Fruit fly (Drosophila melanogaster): ENCODE results near the gene Atac2.
A peak's percentile ranks its signal among the peaks of the same experiment; 100 is the strongest.

Atac2 gene

dm6 chr2L:18571724-18572427 is 40.2 kb downstream of the Atac2 start:
- TF ChIP-seq CG32264 (GFP tag; optimal IDR thresholded peaks at IDR 0.05) (no peak), br (GFP tag; optimal IDR thresholded peaks at IDR 0.05) (no peak), tai (GFP tag; optimal IDR thresholded peaks at IDR 0.05) (no peak), Hr83 (GFP tag; optimal IDR thresholded peaks at IDR 0.05; ENCODE audit: poor library complexity, severe bottlenecking) (peak; percentile 79), CrebA (GFP tag; optimal IDR thresholded peaks at IDR 0.05; ENCODE audit: borderline replicate concordance) (no peak), GATAd (GFP tag; optimal IDR thresholded peaks at IDR 0.05) (no peak), Hnf4 (GFP tag; optimal IDR thresholded peaks at IDR 0.05) (peak; percentile 72), brk (GFP tag; optimal IDR thresholded peaks at IDR 0.05) (no peak), OdsH (GFP tag; optimal IDR thresholded peaks at IDR 0.05) (peak; percentile 36), pan (optimal IDR thresholded peaks at IDR 0.05) (no peak), sage (GFP tag; optimal IDR thresholded peaks at IDR 0.05) (no peak), psq (GFP tag; optimal IDR thresholded peaks at IDR 0.05) (peak; percentile 92), jim (GFP tag; optimal IDR thresholded peaks at IDR 0.05) (peak; percentile 49), CG9705 (GFP tag; optimal IDR thresholded peaks at IDR 0.05) (no peak), Rel (GFP tag; optimal IDR thresholded peaks at IDR 0.05) (no peak), Rel (tag; optimal IDR thresholded peaks at IDR 0.05) (peak; percentile 42), Abd-B (GFP tag; optimal IDR thresholded peaks at IDR 0.05) (no peak), Sp1 (GFP tag; optimal IDR thresholded peaks at IDR 0.05) (peak; percentile 6), usp (GFP tag; optimal IDR thresholded peaks at IDR 0.05) (no peak), fru (GFP tag; optimal IDR thresholded peaks at IDR 0.05) (no peak), ey (GFP tag; optimal IDR thresholded peaks at IDR 0.05) (no peak), Jra (GFP tag; optimal IDR thresholded peaks at IDR 0.05) (no peak), lola (GFP tag; optimal IDR thresholded peaks at IDR 0.05) (no peak), dmrt93B (GFP tag; optimal IDR thresholded peaks at IDR 0.05) (no peak), h (GFP tag; optimal IDR thresholded peaks at IDR 0.05) (peak; percentile 29), rgr (GFP tag; optimal IDR thresholded peaks at IDR 0.05) (peak; percentile 38), N (GFP tag; optimal IDR thresholded peaks at IDR 0.05) (no peak), Dif (GFP tag; optimal IDR thresholded peaks at IDR 0.05; ENCODE audit: partially characterized antibody) (peak; percentile 83), sv (GFP tag; optimal IDR thresholded peaks at IDR 0.05) (no peak), Dfd (GFP tag; optimal IDR thresholded peaks at IDR 0.05) (no peak), foxo (GFP tag; optimal IDR thresholded peaks at IDR 0.05) (no peak), dsf (GFP tag; optimal IDR thresholded peaks at IDR 0.05; ENCODE audit: borderline replicate concordance) (no peak), HLH106 (tag; optimal IDR thresholded peaks at IDR 0.05) (no peak), woc (GFP tag; optimal IDR thresholded peaks at IDR 0.05) (no peak), Myc (optimal IDR thresholded peaks at IDR 0.05) (no peak), dl (GFP tag; optimal IDR thresholded peaks at IDR 0.05; ENCODE audit: insufficient read depth in 1 of 2, partially characterized antibody in 2 of 2) (peak in 1 of 2 experiments; percentile 47), Vsx2 (GFP tag; optimal IDR thresholded peaks at IDR 0.05; ENCODE audit: partially characterized antibody) (no peak), Hr78 (GFP tag; optimal IDR thresholded peaks at IDR 0.05) (no peak), Mio (GFP tag; optimal IDR thresholded peaks at IDR 0.05) (no peak)

- TF ChIP-seq h (GFP tag; optimal IDR thresholded peaks at IDR 0.05) = peak; percentile 55
- no peak for TF ChIP-seq woc (GFP tag; optimal IDR thresholded peaks at IDR 0.05)
Observed at dm6 chr2L:18568715-18569114, 43.3 kb downstream of the Atac2 start.

dm6 chr2L:18567563-18567962 is 44.5 kb downstream of the Atac2 start:
- TF ChIP-seq woc (GFP tag; optimal IDR thresholded peaks at IDR 0.05) (no peak), CG9705 (GFP tag; optimal IDR thresholded peaks at IDR 0.05) (no peak), ey (GFP tag; optimal IDR thresholded peaks at IDR 0.05) (peak; percentile 8), dmrt93B (GFP tag; optimal IDR thresholded peaks at IDR 0.05) (peak; percentile 7), Dfd (GFP tag; optimal IDR thresholded peaks at IDR 0.05) (no peak), Sp1 (GFP tag; optimal IDR thresholded peaks at IDR 0.05) (peak; percentile 29), Mio (GFP tag; optimal IDR thresholded peaks at IDR 0.05) (no peak), pan (optimal IDR thresholded peaks at IDR 0.05) (no peak), HLH106 (tag; optimal IDR thresholded peaks at IDR 0.05) (no peak), N (GFP tag; optimal IDR thresholded peaks at IDR 0.05) (no peak), foxo (GFP tag; optimal IDR thresholded peaks at IDR 0.05) (peak in 1 of 2 experiments; percentile 64), usp (GFP tag; optimal IDR thresholded peaks at IDR 0.05) (no peak), dsf (GFP tag; optimal IDR thresholded peaks at IDR 0.05; ENCODE audit: borderline replicate concordance) (no peak), Abd-B (GFP tag; optimal IDR thresholded peaks at IDR 0.05) (no peak), Dif (GFP tag; optimal IDR thresholded peaks at IDR 0.05; ENCODE audit: partially characterized antibody) (no peak), Rel (GFP tag; optimal IDR thresholded peaks at IDR 0.05) (no peak), Rel (tag; optimal IDR thresholded peaks at IDR 0.05) (no peak), psq (GFP tag; optimal IDR thresholded peaks at IDR 0.05) (no peak), fru (GFP tag; optimal IDR thresholded peaks at IDR 0.05) (peak; percentile 50), dl (GFP tag; optimal IDR thresholded peaks at IDR 0.05; ENCODE audit: insufficient read depth in 1 of 2, partially characterized antibody in 2 of 2) (no peak), rgr (GFP tag; optimal IDR thresholded peaks at IDR 0.05) (peak; percentile 70), OdsH (GFP tag; optimal IDR thresholded peaks at IDR 0.05) (peak; percentile 66), GATAd (GFP tag; optimal IDR thresholded peaks at IDR 0.05) (no peak), Vsx2 (GFP tag; optimal IDR thresholded peaks at IDR 0.05; ENCODE audit: partially characterized antibody) (no peak), Hnf4 (GFP tag; optimal IDR thresholded peaks at IDR 0.05) (peak; percentile 46), CG32264 (GFP tag; optimal IDR thresholded peaks at IDR 0.05) (peak; percentile 12), br (GFP tag; optimal IDR thresholded peaks at IDR 0.05) (peak; percentile 47), sage (GFP tag; optimal IDR thresholded peaks at IDR 0.05) (no peak), Myc (optimal IDR thresholded peaks at IDR 0.05) (no peak), CrebA (GFP tag; optimal IDR thresholded peaks at IDR 0.05; ENCODE audit: borderline replicate concordance) (no peak), jim (GFP tag; optimal IDR thresholded peaks at IDR 0.05) (no peak), Hr78 (GFP tag; optimal IDR thresholded peaks at IDR 0.05) (no peak), sv (GFP tag; optimal IDR thresholded peaks at IDR 0.05) (no peak), Hr83 (GFP tag; optimal IDR thresholded peaks at IDR 0.05; ENCODE audit: poor library complexity, severe bottlenecking) (peak; percentile 69), h (GFP tag; optimal IDR thresholded peaks at IDR 0.05) (peak; percentile 67), Jra (GFP tag; optimal IDR thresholded peaks at IDR 0.05) (peak; percentile 37), tai (GFP tag; optimal IDR thresholded peaks at IDR 0.05) (peak; percentile 69), lola (GFP tag; optimal IDR thresholded peaks at IDR 0.05) (no peak)

All from whole organism, wandering third instar larva.